Worm (Caenorhabditis elegans) whole organism, L1 larva: Measurements from ENCODE around the gene pfd-4.

ENCODE experiments used
- C34B4.2 ChIP-seq: sonication (generic microtip); optimal IDR thresholded peaks from 2 replicates; lab custom pipeline; 2017; ENCODE audit warnings: mild to moderate bottlenecking, missing genetic modification characterization, missing compliant biosample characterization
- Y116A8C.19 ChIP-seq: sonication (generic microtip); optimal IDR thresholded peaks from 2 replicates; lab custom pipeline; 2016; ENCODE audit warnings: missing compliant biosample characterization, missing genetic modification characterization, borderline replicate concordance
- aha-1 ChIP-seq: fragments of 150-350 bp; optimal IDR thresholded peaks from 2 replicates; lab custom pipeline; 2014; ENCODE audit warnings: missing biosample characterization, missing genetic modification characterization
- aly-2 ChIP-seq: fragments of 150-350 bp; optimal IDR thresholded peaks from 2 replicates; lab custom pipeline; 2014; ENCODE audit warnings: missing biosample characterization, missing genetic modification characterization
- blmp-1 ChIP-seq: fragments of 150-350 bp; optimal IDR thresholded peaks from 2 replicates; lab custom pipeline; 2014; ENCODE audit warnings: missing biosample characterization, missing genetic modification characterization
- ceh-63 ChIP-seq: fragments of 200-800 bp; sonication (Bioruptor generic); optimal IDR thresholded peaks from 2 replicates; lab custom pipeline; 2018; ENCODE audit warnings: mild to moderate bottlenecking, missing genetic modification characterization, missing compliant biosample characterization
- ceh-8 ChIP-seq: fragments of 200-800 bp; sonication (Bioruptor generic); optimal IDR thresholded peaks from 2 replicates; lab custom pipeline; 2018; ENCODE audit warnings: mild to moderate bottlenecking, missing genetic modification characterization, moderate library complexity, missing compliant biosample characterization
- ceh-82 ChIP-seq, 3 experiments: fragments of 150-350 bp in 1 of 3; sonication (generic microtip) in 2 of 3; optimal IDR thresholded peaks; 2 replicates each; lab custom pipeline; 2014 to 2017; ENCODE audit warnings: missing biosample characterization in 3 of 3, missing genetic modification characterization in 3 of 3
- ceh-90 ChIP-seq: sonication (generic microtip); optimal IDR thresholded peaks from 2 replicates; lab custom pipeline; 2016; ENCODE audit warnings: missing genetic modification characterization, missing compliant biosample characterization
- ces-1 ChIP-seq: fragments of 150-350 bp; optimal IDR thresholded peaks from 2 replicates; lab custom pipeline; 2014; ENCODE audit warnings: missing biosample characterization, missing genetic modification reagents, missing genetic modification characterization
- dsc-1 ChIP-seq: sonication (generic microtip); optimal IDR thresholded peaks from 2 replicates; lab custom pipeline; 2016; ENCODE audit warnings: mild to moderate bottlenecking, missing genetic modification characterization, missing compliant biosample characterization
- efl-1 ChIP-seq, 4 experiments: fragments of 150-350 bp; optimal IDR thresholded peaks in 3 of 4; peaks in 1 of 4; 1 replicate in 1 of 4; 2 replicates in 3 of 4; lab custom pipeline; 2014; ENCODE audit warnings: missing biosample characterization in 2 of 4, missing genetic modification characterization in 2 of 4, missing genetic modification reagents in 2 of 4
- efl-3 ChIP-seq: fragments of 200-800 bp; sonication (Bioruptor generic); optimal IDR thresholded peaks from 2 replicates; lab custom pipeline; 2018; ENCODE audit warnings: mild to moderate bottlenecking, missing genetic modification characterization, missing compliant biosample characterization
- elt-2 ChIP-seq: sonication (generic microtip); optimal IDR thresholded peaks from 2 replicates; lab custom pipeline; 2016; ENCODE audit warnings: missing genetic modification characterization, mild to moderate bottlenecking, inconsistent platforms, missing compliant biosample characterization, missing genetic modification reagents
- ets-5 ChIP-seq: fragments of 200-800 bp; sonication (Bioruptor generic); IDR thresholded peaks from 2 replicates; pipeline ENCODE4 v1.3.6; 2022; ENCODE audit warnings: missing genetic modification characterization, missing compliant biosample characterization
- fos-1 ChIP-seq: fragments of 150-350 bp; optimal IDR thresholded peaks from 2 replicates; lab custom pipeline; 2014; ENCODE audit warnings: missing biosample characterization, missing genetic modification characterization
- grh-1 ChIP-seq: fragments of 200-800 bp; sonication (Bioruptor generic); IDR thresholded peaks from 2 replicates; pipeline ENCODE4 v1.3.6; 2022; ENCODE audit warnings: missing genetic modification reagents, missing genetic modification characterization, missing compliant biosample characterization
- hlh-17 ChIP-seq: fragments of 200-800 bp; sonication (Bioruptor generic); optimal IDR thresholded peaks from 2 replicates; lab custom pipeline; 2018; ENCODE audit warnings: missing genetic modification characterization, mild to moderate bottlenecking, missing compliant biosample characterization, moderate library complexity, borderline replicate concordance
- hlh-4 ChIP-seq: sonication (generic microtip); optimal IDR thresholded peaks from 2 replicates; lab custom pipeline; 2016; ENCODE audit warnings: mild to moderate bottlenecking, missing genetic modification characterization, missing compliant biosample characterization
- isw-1 ChIP-seq: fragments of 200-800 bp; sonication (Bioruptor generic); IDR thresholded peaks from 2 replicates; pipeline ENCODE4 v1.3.6; 2022; ENCODE audit warnings: missing genetic modification characterization, missing compliant biosample characterization
- lin-14 ChIP-seq: fragments of 200-800 bp; sonication (Bioruptor generic); optimal IDR thresholded peaks from 2 replicates; lab custom pipeline; 2018; ENCODE audit warnings: mild to moderate bottlenecking, missing genetic modification characterization, moderate library complexity, missing compliant biosample characterization
- lin-35 ChIP-seq, 2 experiments: fragments of 150-350 bp; optimal IDR thresholded peaks; 2 replicates each; lab custom pipeline; 2014; ENCODE audit warnings: missing biosample characterization in 2 of 2, missing genetic modification characterization in 2 of 2, missing genetic modification reagents in 2 of 2
- lin-39 ChIP-seq: fragments of 150-350 bp; optimal IDR thresholded peaks from 2 replicates; lab custom pipeline; 2014; ENCODE audit warnings: missing biosample characterization, missing genetic modification reagents, missing genetic modification characterization
- lir-3 ChIP-seq: sonication (generic microtip); optimal IDR thresholded peaks from 2 replicates; lab custom pipeline; 2016; ENCODE audit warnings: mild to moderate bottlenecking, missing genetic modification characterization, moderate library complexity, missing compliant biosample characterization; ENCODE audit not compliant: poor library complexity
- lsy-2 ChIP-seq, 2 experiments: fragments of 150-350 bp; optimal IDR thresholded peaks; 2 replicates each; lab custom pipeline; 2014; ENCODE audit warnings: missing biosample characterization in 2 of 2, missing genetic modification characterization in 2 of 2
- mab-9 ChIP-seq: fragments of 200-800 bp; sonication (Bioruptor generic); IDR thresholded peaks from 2 replicates; pipeline ENCODE4 v1.3.6; 2022; ENCODE audit warnings: missing genetic modification reagents, missing genetic modification characterization, missing compliant biosample characterization
- nhr-11 ChIP-seq: fragments of 150-350 bp; optimal IDR thresholded peaks from 2 replicates; lab custom pipeline; 2014; ENCODE audit warnings: missing biosample characterization, missing genetic modification characterization
- nhr-20 ChIP-seq: sonication (generic microtip); optimal IDR thresholded peaks from 2 replicates; lab custom pipeline; 2016; ENCODE audit warnings: mild to moderate bottlenecking, missing genetic modification characterization, missing compliant biosample characterization
- nhr-237 ChIP-seq: fragments of 150-350 bp; optimal IDR thresholded peaks from 2 replicates; lab custom pipeline; 2014; ENCODE audit warnings: missing biosample characterization, missing genetic modification characterization
- nhr-47 ChIP-seq: sonication (generic microtip); optimal IDR thresholded peaks from 2 replicates; lab custom pipeline; 2016; ENCODE audit warnings: mild to moderate bottlenecking, missing genetic modification characterization, moderate library complexity, missing compliant biosample characterization
- nhr-76 ChIP-seq: sonication (generic microtip); optimal IDR thresholded peaks from 2 replicates; lab custom pipeline; 2017; ENCODE audit warnings: missing biosample characterization, missing genetic modification characterization
- nhr-77 ChIP-seq: fragments of 150-350 bp; optimal IDR thresholded peaks from 2 replicates; lab custom pipeline; 2014; ENCODE audit warnings: missing biosample characterization, missing genetic modification characterization
- nhr-84 ChIP-seq: sonication (generic microtip); optimal IDR thresholded peaks from 2 replicates; lab custom pipeline; 2017; ENCODE audit warnings: missing biosample characterization, missing genetic modification characterization
- pag-3 ChIP-seq: sonication (generic microtip); optimal IDR thresholded peaks from 2 replicates; lab custom pipeline; 2017; ENCODE audit warnings: missing genetic modification characterization, mild to moderate bottlenecking, missing compliant biosample characterization, antibody characterized with exemption, borderline replicate concordance; ENCODE audit not compliant: insufficient read depth
- rnt-1 ChIP-seq: sonication (generic microtip); optimal IDR thresholded peaks from 2 replicates; lab custom pipeline; 2016; ENCODE audit warnings: mild to moderate bottlenecking, missing genetic modification characterization, moderate library complexity, missing compliant biosample characterization
- skn-1 ChIP-seq: fragments of 150-350 bp; optimal IDR thresholded peaks from 2 replicates; lab custom pipeline; 2014; ENCODE audit warnings: missing biosample characterization, missing genetic modification characterization
- snpc-4 ChIP-seq: fragments of 150-350 bp; optimal IDR thresholded peaks from 2 replicates; lab custom pipeline; 2014; ENCODE audit warnings: missing biosample characterization, missing genetic modification characterization
- tbx-2 ChIP-seq: sonication (generic microtip); optimal IDR thresholded peaks from 2 replicates; lab custom pipeline; 2016; ENCODE audit warnings: missing genetic modification characterization, missing compliant biosample characterization
- unc-130 ChIP-seq: fragments of 150-350 bp; optimal IDR thresholded peaks from 2 replicates; lab custom pipeline; 2017; ENCODE audit warnings: missing biosample characterization, missing genetic modification characterization, inconsistent platforms
- unc-30 ChIP-seq: sonication (generic microtip); optimal IDR thresholded peaks from 2 replicates; lab custom pipeline; 2017; ENCODE audit warnings: missing biosample characterization, missing genetic modification characterization
- unc-86 ChIP-seq: sonication (generic microtip); optimal IDR thresholded peaks from 2 replicates; lab custom pipeline; 2016; ENCODE audit warnings: missing genetic modification characterization, missing compliant biosample characterization
- xbp-1 ChIP-seq: sonication (generic microtip); optimal IDR thresholded peaks from 2 replicates; lab custom pipeline; 2016; ENCODE audit warnings: missing genetic modification characterization, missing compliant biosample characterization
- zag-1 ChIP-seq: fragments of 150-350 bp; optimal IDR thresholded peaks from 2 replicates; lab custom pipeline; 2014; ENCODE audit warnings: missing biosample characterization, missing genetic modification characterization

pfd-4 gene

ce11 chrIV:11298154-11299086 is 16.6 kb upstream of the pfd-4 start, which contains the start of the genes B0035.15 and dnj-1 (continued):
- TF ChIP-seq nhr-237 (tag; lab: Kevin White, UChicago) (no peak), lin-39 (no peak), unc-130 (peak; percentile 16)

- TF ChIP-seq C34B4.2 (no peak), isw-1 (GFP tag; lab: Robert Waterston, UW) (no peak), mab-9 (GFP tag; lab: Robert Waterston, UW) (no peak), dsc-1 (tag; lab: Kevin White, UChicago) (peak; percentile 55), hlh-17 (GFP tag; lab: Kevin White, UChicago) (no peak), nhr-84 (tag; lab: Kevin White, UChicago) (no peak), nhr-76 (tag; lab: Kevin White, UChicago) (no peak), ceh-63 (GFP tag; lab: Kevin White, UChicago) (no peak), unc-130 (no peak), aly-2 (tag; lab: Kevin White, UChicago) (no peak), xbp-1 (tag; lab: Kevin White, UChicago) (no peak), hlh-4 (tag; lab: Kevin White, UChicago) (no peak), nhr-47 (tag; lab: Kevin White, UChicago) (no peak), grh-1 (GFP tag; lab: Robert Waterston, UW) (no peak), efl-1 (optimal IDR thresholded peaks at IDR 0.05; lab: Kevin White, UChicago) (no peak), efl-1 (GFP tag; optimal IDR thresholded peaks at IDR 0.05 in 1 of 2; lab: Kevin White, UChicago) (peak in 1 of 2 experiments; percentile 67), nhr-77 (tag; lab: Kevin White, UChicago) (no peak)
Observed at ce11 chrIV:11304970-11305369, 10.0 kb upstream of the pfd-4 start.

ce11 chrIV:11306548-11306947 is 8.5 kb upstream of the pfd-4 start, which contains the start of gene B0035.13:
TSS of gene B0035.13 (minus strand) at chrIV:11306720.
- TF ChIP-seq efl-1 (optimal IDR thresholded peaks at IDR 0.05; lab: Kevin White, UChicago): no peak
- peak in 1 of 2 experiments; percentile 19 for TF ChIP-seq efl-1 (GFP tag; optimal IDR thresholded peaks at IDR 0.05 in 1 of 2; lab: Kevin White, UChicago)
- TF ChIP-seq aha-1 (tag; lab: Kevin White, UChicago): no peak
- TF ChIP-seq ceh-8 (GFP tag; lab: Kevin White, UChicago): no peak
- peak; percentile 42 for TF ChIP-seq elt-2
- TF ChIP-seq, all 84 proteins: peak for 2

DNA sequence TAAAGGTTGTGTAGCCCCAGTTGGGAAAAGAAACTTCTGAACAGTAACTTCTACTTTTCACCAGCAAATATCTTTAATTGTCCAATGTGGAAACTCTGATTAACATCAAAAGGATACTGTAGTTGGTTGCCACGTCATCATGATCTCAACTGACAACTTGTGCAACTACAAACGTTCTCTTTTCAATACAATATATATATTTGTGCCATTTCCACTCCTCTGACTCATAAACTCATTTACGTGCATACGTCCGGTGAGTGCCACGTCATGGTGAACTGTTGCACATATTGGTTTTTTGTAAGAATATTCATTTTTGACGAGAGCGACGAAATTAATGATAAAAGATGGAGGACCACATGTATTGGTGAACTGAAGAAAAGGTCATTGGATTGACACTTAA is 7.2 kb upstream of the pfd-4 start:
- TF ChIP-seq pag-3 (tag; lab: Kevin White, UChicago) (no peak), nhr-11 (no peak), fos-1 (tag; lab: Kevin White, UChicago) (no peak), ceh-82 (tag; optimal IDR thresholded peaks at IDR 0.05; lab: Kevin White, UChicago) (no peak), Y116A8C.19 (tag; lab: Kevin White, UChicago) (no peak), ets-5 (GFP tag; lab: Robert Waterston, UW) (no peak), ceh-90 (no peak), efl-3 (GFP tag; lab: Kevin White, UChicago) (no peak)

- peak; percentile 32 for TF ChIP-seq nhr-20 (tag; lab: Kevin White, UChicago)
- no peak for TF ChIP-seq C34B4.2
- TF ChIP-seq unc-30 (tag; lab: Kevin White, UChicago): no peak
- no peak for TF ChIP-seq mab-9 (GFP tag; lab: Robert Waterston, UW)
- TF ChIP-seq blmp-1 (tag; lab: Kevin White, UChicago): peak; percentile 20
- no peak for TF ChIP-seq unc-86 (tag; lab: Kevin White, UChicago)
- peak; percentile 13 to 48 for TF ChIP-seq lin-35 (GFP tag; optimal IDR thresholded peaks at IDR 0.05; lab: Kevin White, UChicago)
- no peak for TF ChIP-seq ceh-8 (GFP tag; lab: Kevin White, UChicago)
- TF ChIP-seq zag-1 (tag; lab: Kevin White, UChicago): no peak
- no peak for TF ChIP-seq snpc-4 (tag; lab: Kevin White, UChicago)
- TF ChIP-seq rnt-1 (tag; lab: Kevin White, UChicago): peak; percentile 48
- peak; percentile 80 for TF ChIP-seq ces-1 (GFP tag; lab: Kevin White, UChicago)
- peak; percentile 3 to 56 for TF ChIP-seq lsy-2 (tag; optimal IDR thresholded peaks at IDR 0.05; lab: Kevin White, UChicago)
- TF ChIP-seq tbx-2 (tag; lab: Kevin White, UChicago): peak; percentile 17
- peak; percentile 70 for TF ChIP-seq lin-14 (GFP tag; lab: Kevin White, UChicago)
- TF ChIP-seq lir-3 (tag; lab: Kevin White, UChicago): peak; percentile 1
- peak; percentile 41 for TF ChIP-seq skn-1 (tag; lab: Kevin White, UChicago)
- no peak for TF ChIP-seq ets-5 (GFP tag; lab: Robert Waterston, UW)
Observed at ce11 chrIV:11310624-11311023, 4.4 kb upstream of the pfd-4 start, which contains the start of gene znf-207. TSS of gene znf-207 (plus strand) at chrIV:11310972.
